Worm (Caenorhabditis elegans) whole organism, L1 larva: Measurements from ENCODE around the gene orc-4.

Source experiments
- C04F5.9 ChIP-seq: sonication (generic microtip); optimal IDR thresholded peaks from 2 replicates; lab custom pipeline; 2016; ENCODE audit warnings: missing genetic modification characterization, missing compliant biosample characterization
- C16A3.4 ChIP-seq: fragments of 150-350 bp; optimal IDR thresholded peaks from 2 replicates; lab custom pipeline; 2014; ENCODE audit warnings: missing biosample characterization, missing genetic modification characterization
- F16B12.6 ChIP-seq: fragments of 150-350 bp; optimal IDR thresholded peaks from 2 replicates; lab custom pipeline; 2014; ENCODE audit warnings: missing biosample characterization, missing genetic modification characterization
- Y116A8C.19 ChIP-seq: sonication (generic microtip); optimal IDR thresholded peaks from 2 replicates; lab custom pipeline; 2016; ENCODE audit warnings: missing compliant biosample characterization, missing genetic modification characterization, borderline replicate concordance
- alr-1 ChIP-seq: fragments of 200-800 bp; sonication (Bioruptor generic); optimal IDR thresholded peaks from 2 replicates; lab custom pipeline; 2018; ENCODE audit warnings: borderline replicate concordance, mild to moderate bottlenecking, missing genetic modification characterization, missing compliant biosample characterization
- aly-2 ChIP-seq: fragments of 150-350 bp; optimal IDR thresholded peaks from 2 replicates; lab custom pipeline; 2014; ENCODE audit warnings: missing biosample characterization, missing genetic modification characterization
- ama-1 ChIP-seq: fragments of 150-350 bp; optimal IDR thresholded peaks from 2 replicates; lab custom pipeline; 2014
- ceh-63 ChIP-seq: fragments of 200-800 bp; sonication (Bioruptor generic); optimal IDR thresholded peaks from 2 replicates; lab custom pipeline; 2018; ENCODE audit warnings: mild to moderate bottlenecking, missing genetic modification characterization, missing compliant biosample characterization
- ceh-88 ChIP-seq: fragments of 200-800 bp; sonication (Bioruptor generic); IDR thresholded peaks from 2 replicates; pipeline ENCODE4 v1.3.6; 2022; ENCODE audit warnings: missing genetic modification characterization, missing compliant biosample characterization
- ceh-90 ChIP-seq: sonication (generic microtip); optimal IDR thresholded peaks from 2 replicates; lab custom pipeline; 2016; ENCODE audit warnings: missing genetic modification characterization, missing compliant biosample characterization
- dsc-1 ChIP-seq: sonication (generic microtip); optimal IDR thresholded peaks from 2 replicates; lab custom pipeline; 2016; ENCODE audit warnings: mild to moderate bottlenecking, missing genetic modification characterization, missing compliant biosample characterization
- efl-1 ChIP-seq, 4 experiments: fragments of 150-350 bp; optimal IDR thresholded peaks in 3 of 4; peaks in 1 of 4; 1 replicate in 1 of 4; 2 replicates in 3 of 4; lab custom pipeline; 2014; ENCODE audit warnings: missing biosample characterization in 2 of 4, missing genetic modification characterization in 2 of 4, missing genetic modification reagents in 2 of 4
- efl-3 ChIP-seq: fragments of 200-800 bp; sonication (Bioruptor generic); optimal IDR thresholded peaks from 2 replicates; lab custom pipeline; 2018; ENCODE audit warnings: mild to moderate bottlenecking, missing genetic modification characterization, missing compliant biosample characterization
- egl-13 ChIP-seq: sonication (generic microtip); optimal IDR thresholded peaks from 2 replicates; lab custom pipeline; 2016; ENCODE audit warnings: missing genotype, missing genetic modification reagents, missing genetic modification characterization, missing compliant biosample characterization
- egl-27 ChIP-seq, 2 experiments: fragments of 150-350 bp in 1 of 2; sonication (generic microtip); optimal IDR thresholded peaks; 3 replicates each; lab custom pipeline; 2017 to 2018; ENCODE audit warnings: missing biosample characterization in 2 of 2, missing genetic modification characterization in 2 of 2, missing genetic modification reagents in 2 of 2
- elt-2 ChIP-seq: sonication (generic microtip); optimal IDR thresholded peaks from 2 replicates; lab custom pipeline; 2016; ENCODE audit warnings: missing genetic modification characterization, mild to moderate bottlenecking, inconsistent platforms, missing compliant biosample characterization, missing genetic modification reagents
- elt-3 ChIP-seq, 6 experiments: fragments of 150-350 bp in 1 of 6; sonication (generic microtip); optimal IDR thresholded peaks; 2 replicates each; lab custom pipeline; 2017 to 2018; ENCODE audit warnings: missing biosample characterization in 6 of 6, missing genetic modification characterization in 6 of 6, inconsistent platforms in 1 of 6
- fkh-10 ChIP-seq: sonication (generic microtip); optimal IDR thresholded peaks from 2 replicates; lab custom pipeline; 2017; ENCODE audit warnings: missing biosample characterization, missing genetic modification reagents, missing genetic modification characterization
- fkh-4 ChIP-seq: sonication (generic microtip); optimal IDR thresholded peaks from 2 replicates; lab custom pipeline; 2016; ENCODE audit warnings: missing compliant biosample characterization, missing genetic modification characterization, borderline replicate concordance
- fkh-8 ChIP-seq: sonication (generic microtip); optimal IDR thresholded peaks from 2 replicates; lab custom pipeline; 2016; ENCODE audit warnings: mild to moderate bottlenecking, missing genetic modification characterization, missing compliant biosample characterization
- fos-1 ChIP-seq: fragments of 150-350 bp; optimal IDR thresholded peaks from 2 replicates; lab custom pipeline; 2014; ENCODE audit warnings: missing biosample characterization, missing genetic modification characterization
- grh-1 ChIP-seq: fragments of 200-800 bp; sonication (Bioruptor generic); IDR thresholded peaks from 2 replicates; pipeline ENCODE4 v1.3.6; 2022; ENCODE audit warnings: missing genetic modification reagents, missing genetic modification characterization, missing compliant biosample characterization
- hpl-2 ChIP-seq: fragments of 150-350 bp; optimal IDR thresholded peaks from 2 replicates; lab custom pipeline; 2014; ENCODE audit warnings: missing biosample characterization, missing genetic modification reagents, missing genetic modification characterization
- irx-1 ChIP-seq: sonication (generic microtip); optimal IDR thresholded peaks from 2 replicates; lab custom pipeline; 2016; ENCODE audit warnings: missing genetic modification characterization, missing compliant biosample characterization
- isw-1 ChIP-seq: fragments of 200-800 bp; sonication (Bioruptor generic); IDR thresholded peaks from 2 replicates; pipeline ENCODE4 v1.3.6; 2022; ENCODE audit warnings: missing genetic modification characterization, missing compliant biosample characterization
- jun-1 ChIP-seq: fragments of 150-350 bp; optimal IDR thresholded peaks from 2 replicates; lab custom pipeline; 2014; ENCODE audit warnings: missing biosample characterization, missing genetic modification reagents, missing genetic modification characterization
- lin-14 ChIP-seq: fragments of 200-800 bp; sonication (Bioruptor generic); optimal IDR thresholded peaks from 2 replicates; lab custom pipeline; 2018; ENCODE audit warnings: mild to moderate bottlenecking, missing genetic modification characterization, moderate library complexity, missing compliant biosample characterization
- lir-3 ChIP-seq: sonication (generic microtip); optimal IDR thresholded peaks from 2 replicates; lab custom pipeline; 2016; ENCODE audit warnings: mild to moderate bottlenecking, missing genetic modification characterization, moderate library complexity, missing compliant biosample characterization; ENCODE audit not compliant: poor library complexity
- lsy-2 ChIP-seq, 2 experiments: fragments of 150-350 bp; optimal IDR thresholded peaks; 2 replicates each; lab custom pipeline; 2014; ENCODE audit warnings: missing biosample characterization in 2 of 2, missing genetic modification characterization in 2 of 2
- mab-9 ChIP-seq: fragments of 200-800 bp; sonication (Bioruptor generic); IDR thresholded peaks from 2 replicates; pipeline ENCODE4 v1.3.6; 2022; ENCODE audit warnings: missing genetic modification reagents, missing genetic modification characterization, missing compliant biosample characterization
- mdl-1 ChIP-seq, 2 experiments: fragments of 150-350 bp; optimal IDR thresholded peaks; 2 replicates each; lab custom pipeline; 2014 to 2017; ENCODE audit warnings: missing biosample characterization in 2 of 2, missing genetic modification characterization in 2 of 2, inconsistent platforms in 1 of 2
- nhr-11 ChIP-seq: fragments of 150-350 bp; optimal IDR thresholded peaks from 2 replicates; lab custom pipeline; 2014; ENCODE audit warnings: missing biosample characterization, missing genetic modification characterization
- nhr-237 ChIP-seq: fragments of 150-350 bp; optimal IDR thresholded peaks from 2 replicates; lab custom pipeline; 2014; ENCODE audit warnings: missing biosample characterization, missing genetic modification characterization
- nhr-28 ChIP-seq: fragments of 150-350 bp; optimal IDR thresholded peaks from 2 replicates; lab custom pipeline; 2014; ENCODE audit warnings: missing biosample characterization, missing genetic modification characterization
- nhr-47 ChIP-seq: sonication (generic microtip); optimal IDR thresholded peaks from 2 replicates; lab custom pipeline; 2016; ENCODE audit warnings: mild to moderate bottlenecking, missing genetic modification characterization, moderate library complexity, missing compliant biosample characterization
- nhr-76 ChIP-seq: sonication (generic microtip); optimal IDR thresholded peaks from 2 replicates; lab custom pipeline; 2017; ENCODE audit warnings: missing biosample characterization, missing genetic modification characterization
- nhr-84 ChIP-seq: sonication (generic microtip); optimal IDR thresholded peaks from 2 replicates; lab custom pipeline; 2017; ENCODE audit warnings: missing biosample characterization, missing genetic modification characterization
- nhr-85 ChIP-seq: sonication (generic microtip); peaks from one replicate; lab custom pipeline; 2016; ENCODE audit warnings: missing genetic modification characterization, inconsistent platforms, missing compliant biosample characterization
- pag-3 ChIP-seq: sonication (generic microtip); optimal IDR thresholded peaks from 2 replicates; lab custom pipeline; 2017; ENCODE audit warnings: missing genetic modification characterization, mild to moderate bottlenecking, missing compliant biosample characterization, antibody characterized with exemption, borderline replicate concordance; ENCODE audit not compliant: insufficient read depth
- pax-3 ChIP-seq: fragments of 200-800 bp; sonication (Bioruptor generic); optimal IDR thresholded peaks from 2 replicates; lab custom pipeline; 2018; ENCODE audit warnings: mild to moderate bottlenecking, missing genetic modification characterization, moderate library complexity, missing compliant biosample characterization
- pqm-1 ChIP-seq: sonication (generic microtip); optimal IDR thresholded peaks from 3 replicates; lab custom pipeline; 2017; ENCODE audit warnings: missing biosample characterization, missing genetic modification characterization
- skn-1 ChIP-seq: fragments of 150-350 bp; optimal IDR thresholded peaks from 2 replicates; lab custom pipeline; 2014; ENCODE audit warnings: missing biosample characterization, missing genetic modification characterization
- snpc-4 ChIP-seq: fragments of 150-350 bp; optimal IDR thresholded peaks from 2 replicates; lab custom pipeline; 2014; ENCODE audit warnings: missing biosample characterization, missing genetic modification characterization
- snu-23 ChIP-seq: sonication (generic microtip); optimal IDR thresholded peaks from 2 replicates; lab custom pipeline; 2016; ENCODE audit warnings: missing genetic modification characterization, missing compliant biosample characterization
- sox-4 ChIP-seq: sonication (generic microtip); optimal IDR thresholded peaks from 2 replicates; lab custom pipeline; 2016; ENCODE audit warnings: missing genetic modification characterization, missing compliant biosample characterization
- sptf-1 ChIP-seq: fragments of 150-350 bp; optimal IDR thresholded peaks from 2 replicates; lab custom pipeline; 2014; ENCODE audit warnings: missing biosample characterization, missing genetic modification characterization
- swsn-7 ChIP-seq: sonication (generic microtip); optimal IDR thresholded peaks from 2 replicates; lab custom pipeline; 2016; ENCODE audit warnings: missing genetic modification characterization, missing compliant biosample characterization
- tbx-2 ChIP-seq: sonication (generic microtip); optimal IDR thresholded peaks from 2 replicates; lab custom pipeline; 2016; ENCODE audit warnings: missing genetic modification characterization, missing compliant biosample characterization
- unc-62 ChIP-seq: fragments of 150-350 bp; optimal IDR thresholded peaks from 2 replicates; lab custom pipeline; 2014; ENCODE audit warnings: missing biosample characterization, missing genetic modification reagents, missing genetic modification characterization
- unc-98 ChIP-seq: fragments of 200-800 bp; sonication (Bioruptor generic); IDR thresholded peaks from 2 replicates; pipeline ENCODE4 v1.3.6; 2022; ENCODE audit warnings: missing genetic modification characterization, missing compliant biosample characterization
- zag-1 ChIP-seq: fragments of 150-350 bp; optimal IDR thresholded peaks from 2 replicates; lab custom pipeline; 2014; ENCODE audit warnings: missing biosample characterization, missing genetic modification characterization
- zip-4 ChIP-seq: fragments of 200-800 bp; sonication (Bioruptor generic); optimal IDR thresholded peaks from 2 replicates; lab custom pipeline; 2018; ENCODE audit warnings: mild to moderate bottlenecking, missing genetic modification characterization, moderate library complexity, missing compliant biosample characterization
- ztf-4 ChIP-seq: fragments of 150-350 bp; optimal IDR thresholded peaks from 2 replicates; lab custom pipeline; 2014; ENCODE audit warnings: missing biosample characterization, missing genetic modification characterization

Gene orc-4

DNA sequence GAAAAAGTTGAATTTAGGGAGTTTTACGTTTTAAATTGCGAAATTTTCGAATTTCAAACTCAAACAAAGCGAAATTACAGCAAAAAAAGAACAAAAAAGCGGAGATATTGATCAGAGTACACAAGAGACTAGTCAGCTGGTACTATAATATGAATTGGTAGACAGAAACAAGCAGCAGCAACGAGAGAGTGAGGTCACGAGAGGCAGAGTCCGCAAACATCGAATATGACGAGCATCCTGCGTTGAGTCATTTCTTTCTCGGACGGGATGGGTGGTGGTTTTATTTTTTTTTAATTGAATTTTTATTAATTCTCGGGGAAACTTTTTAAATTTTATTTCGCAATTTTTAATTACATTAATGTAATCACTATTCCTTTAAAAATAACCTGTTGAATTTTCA is 46.3 kb upstream of the orc-4 start:
- TF ChIP-seq ceh-88: no peak
- no peak for TF ChIP-seq efl-3 (GFP tag; lab: Kevin White, UChicago)
- TF ChIP-seq sox-4 (tag; lab: Kevin White, UChicago): no peak
- TF ChIP-seq alr-1: no peak
- TF ChIP-seq skn-1 (tag; lab: Kevin White, UChicago): peak; percentile 68
- TF ChIP-seq efl-1 (optimal IDR thresholded peaks at IDR 0.05; lab: Kevin White, UChicago): peak; percentile 71 to 73
- TF ChIP-seq efl-1 (GFP tag; optimal IDR thresholded peaks at IDR 0.05 in 1 of 2; lab: Kevin White, UChicago): peak; percentile 74 to 97
- TF ChIP-seq C16A3.4 (tag; lab: Kevin White, UChicago): peak; percentile 75
- TF ChIP-seq ceh-90: no peak
- TF ChIP-seq ztf-4 (tag; lab: Kevin White, UChicago): peak; percentile 15
- TF ChIP-seq Y116A8C.19 (tag; lab: Kevin White, UChicago): no peak
- peak; percentile 24 for TF ChIP-seq zag-1 (tag; lab: Kevin White, UChicago)
- TF ChIP-seq unc-62 (GFP tag; lab: Kevin White, UChicago): no peak
- no peak for TF ChIP-seq nhr-11 (tag; lab: Kevin White, UChicago)
- no peak for TF ChIP-seq egl-27 (tag; optimal IDR thresholded peaks at IDR 0.05; lab: Kevin White, UChicago)
- peak; percentile 31 for TF ChIP-seq elt-2 (tag; lab: Kevin White, UChicago)
- TF ChIP-seq nhr-237 (tag; lab: Kevin White, UChicago): no peak
- peak; percentile 49 for TF ChIP-seq fos-1 (tag; lab: Kevin White, UChicago)
- no peak for TF ChIP-seq pqm-1
- peak; percentile 32 for TF ChIP-seq snpc-4 (tag; lab: Kevin White, UChicago)
- peak; percentile 40 for TF ChIP-seq egl-13 (tag; lab: Kevin White, UChicago)
- TF ChIP-seq isw-1: 0 out of 2 replicates have a peak, but pooled peaks have one; percentile 36
- no peak for TF ChIP-seq nhr-84 (tag; lab: Kevin White, UChicago)
- TF ChIP-seq ceh-63 (GFP tag; lab: Kevin White, UChicago): no peak
- no peak for TF ChIP-seq fkh-10 (GFP tag; lab: Kevin White, UChicago)
- TF ChIP-seq fkh-4 (tag; lab: Kevin White, UChicago): no peak
- TF ChIP-seq irx-1 (tag; lab: Kevin White, UChicago): peak; percentile 46
- TF ChIP-seq dsc-1 (tag; lab: Kevin White, UChicago): peak; percentile 41
- no peak for TF ChIP-seq pag-3
- TF ChIP-seq aly-2: peak; percentile 13
- peak; percentile 44 for TF ChIP-seq lir-3
- TF ChIP-seq unc-98 (GFP tag; lab: Robert Waterston, UW): no peak
- peak; percentile 11 for TF ChIP-seq C04F5.9 (tag; lab: Kevin White, UChicago)
- peak in 1 of 6 experiments; percentile 37 for TF ChIP-seq elt-3 (tag; optimal IDR thresholded peaks at IDR 0.05; lab: Kevin White, UChicago)
- TF ChIP-seq jun-1: peak; percentile 46
- TF ChIP-seq swsn-7 (tag; lab: Kevin White, UChicago): peak; percentile 74
- TF ChIP-seq fkh-8: peak; percentile 77
- no peak for TF ChIP-seq nhr-28
- no peak for TF ChIP-seq pax-3 (tag; lab: Kevin White, UChicago)
- TF ChIP-seq nhr-85 (tag; lab: Kevin White, UChicago): peak; percentile 83
- TF ChIP-seq lin-14 (GFP tag; lab: Kevin White, UChicago): no peak
- TF ChIP-seq lsy-2 (tag; optimal IDR thresholded peaks at IDR 0.05; lab: Kevin White, UChicago): peak; percentile 78 to 85
- peak; percentile 70 for TF ChIP-seq tbx-2
- no peak for TF ChIP-seq zip-4 (GFP tag; lab: Kevin White, UChicago)
- peak; percentile 89 for TF ChIP-seq snu-23 (GFP tag; lab: Kevin White, UChicago)
- no peak for TF ChIP-seq ama-1 (lab: Kevin White, UChicago)
- TF ChIP-seq grh-1 (GFP tag; lab: Robert Waterston, UW): no peak
- TF ChIP-seq nhr-47 (tag; lab: Kevin White, UChicago): peak; percentile 77
- no peak for TF ChIP-seq sptf-1
- TF ChIP-seq hpl-2: no peak
- 0 out of 2 replicates have a peak, but pooled peaks have one; percentile 31 for TF ChIP-seq mab-9 (GFP tag; lab: Robert Waterston, UW)
- TF ChIP-seq F16B12.6 (tag; lab: Kevin White, UChicago): peak; percentile 95
- TF ChIP-seq mdl-1 (tag; optimal IDR thresholded peaks at IDR 0.05; lab: Kevin White, UChicago): peak in 1 of 2 experiments; percentile 85
- TF ChIP-seq nhr-76 (tag; lab: Kevin White, UChicago): no peak
